Fruit fly (Drosophila melanogaster): Measurements from ENCODE around the gene Cpr97Eb.

The Cpr97Eb gene

dm6 chr3R:27075694-27076093, 15.2 kb downstream of the Cpr97Eb start, which contains the start of gene CG14257:
Gene CG14257, plus strand, starts transcription at chr3R:27075870.
- no peak for TF ChIP-seq CTCF (optimal IDR thresholded peaks at IDR 0.05)
- TF ChIP-seq CG8478 (optimal IDR thresholded peaks at IDR 0.05): no peak

DNA sequence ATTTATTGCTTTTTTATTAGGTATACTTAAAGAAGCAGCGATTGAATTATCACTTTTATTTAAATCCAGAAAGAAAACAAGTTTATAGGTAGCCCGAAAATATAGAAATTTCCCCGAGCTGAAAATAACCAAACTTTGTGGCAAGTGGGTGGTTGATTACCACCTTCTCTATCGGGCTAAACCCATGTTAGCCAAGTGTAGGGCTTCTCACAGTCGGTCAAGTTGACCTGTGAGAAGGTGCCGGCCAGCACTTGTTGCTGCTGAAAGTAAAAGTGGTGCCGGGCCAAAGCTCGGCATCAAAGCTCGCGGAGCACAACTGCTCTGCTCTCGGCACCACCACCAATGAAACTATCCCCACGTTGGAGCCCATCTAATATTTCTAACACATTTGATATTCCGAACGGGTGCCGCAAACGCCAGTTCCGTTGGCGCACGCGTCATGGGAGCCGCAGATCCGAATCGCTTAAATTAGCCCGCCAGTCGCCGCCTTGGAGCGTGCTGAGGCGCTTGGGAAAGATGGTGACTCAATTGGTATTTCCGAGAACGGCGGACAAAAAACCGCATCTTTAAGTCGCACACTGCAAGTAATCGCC, 19.9 kb downstream of the Cpr97Eb start:
- TF ChIP-seq CG8478 (optimal IDR thresholded peaks at IDR 0.05) (no peak), CTCF (optimal IDR thresholded peaks at IDR 0.05) (no peak)

- TF ChIP-seq CG8478 (optimal IDR thresholded peaks at IDR 0.05) (no peak), CTCF (optimal IDR thresholded peaks at IDR 0.05) (no peak)
These were observed 20.9 kb downstream of the Cpr97Eb start, which contains the start of gene spz for dm6 chr3R:27069810-27070625. Gene spz, minus strand, starts transcription at chr3R:27070070.

- no peak for TF ChIP-seq CTCF (optimal IDR thresholded peaks at IDR 0.05)
- TF ChIP-seq CG8478 (optimal IDR thresholded peaks at IDR 0.05): no peak
These were observed 21.7 kb downstream of the Cpr97Eb start for dm6 chr3R:27069201-27069600.

dm6 chr3R:27067362-27067761, 23.6 kb downstream of the Cpr97Eb start:
- TF ChIP-seq CTCF (optimal IDR thresholded peaks at IDR 0.05): no peak
- no peak for TF ChIP-seq CG8478 (optimal IDR thresholded peaks at IDR 0.05)

DNA sequence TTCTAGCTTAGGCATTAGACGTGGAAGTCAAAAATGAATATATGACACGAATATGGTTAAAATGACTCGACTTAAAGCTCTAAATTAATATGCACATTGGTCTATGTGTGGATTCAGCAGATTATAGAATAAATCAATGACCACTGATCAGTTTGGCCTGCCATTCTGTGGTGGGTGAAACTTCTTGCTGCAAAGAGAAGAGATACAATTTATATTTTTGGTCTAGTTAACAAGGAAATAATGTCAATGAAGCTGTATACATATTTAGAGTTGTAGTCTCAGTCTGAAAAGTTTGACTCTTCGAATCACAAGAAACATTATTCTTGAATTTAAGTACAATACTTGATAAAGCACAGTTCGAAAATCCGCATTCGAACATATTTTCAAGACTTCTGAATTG, 25.8 kb downstream of the Cpr97Eb start, which contains the start of gene CG43935:
CG43935 (plus strand) TSS at position 301 of the 400 bp plus-strand sequence.
- TF ChIP-seq CTCF (optimal IDR thresholded peaks at IDR 0.05) (no peak), CG8478 (optimal IDR thresholded peaks at IDR 0.05) (no peak)

dm6 chr3R:27064099-27064498, 26.8 kb downstream of the Cpr97Eb start, which contains the start of gene Nep5:
Gene Nep5, minus strand, starts transcription at chr3R:27064199.
- no peak for TF ChIP-seq CG8478 (optimal IDR thresholded peaks at IDR 0.05)
- no peak for TF ChIP-seq CTCF (optimal IDR thresholded peaks at IDR 0.05)

dm6 chr3R:27061916-27062315, 29.0 kb downstream of the Cpr97Eb start, which contains the start of gene CG34292:
Gene CG34292, plus strand, starts transcription at chr3R:27062216.
- TF ChIP-seq CG8478 (optimal IDR thresholded peaks at IDR 0.05): no peak
- TF ChIP-seq CTCF (optimal IDR thresholded peaks at IDR 0.05): no peak

DNA sequence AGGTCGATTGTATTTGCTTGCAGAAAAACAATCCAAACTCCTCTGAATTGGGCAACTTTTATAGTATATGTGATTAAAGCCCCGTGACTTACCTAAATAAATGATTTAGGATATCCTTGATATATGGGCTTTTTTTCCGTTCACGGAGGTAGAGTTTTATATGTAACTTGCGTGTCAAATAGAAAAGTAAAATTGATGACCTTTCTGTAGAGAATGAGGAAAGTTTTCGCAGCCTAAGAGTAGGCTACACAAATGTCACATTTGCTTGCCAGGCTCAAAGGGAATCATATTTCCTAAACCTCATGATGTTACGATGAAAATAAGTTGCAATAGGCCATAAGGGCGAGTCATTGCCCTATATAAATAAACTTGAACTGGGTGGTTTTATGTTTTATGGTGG, 34.8 kb downstream of the Cpr97Eb start:
- TF ChIP-seq CG8478 (optimal IDR thresholded peaks at IDR 0.05): no peak
- TF ChIP-seq CTCF (optimal IDR thresholded peaks at IDR 0.05): no peak

DNA sequence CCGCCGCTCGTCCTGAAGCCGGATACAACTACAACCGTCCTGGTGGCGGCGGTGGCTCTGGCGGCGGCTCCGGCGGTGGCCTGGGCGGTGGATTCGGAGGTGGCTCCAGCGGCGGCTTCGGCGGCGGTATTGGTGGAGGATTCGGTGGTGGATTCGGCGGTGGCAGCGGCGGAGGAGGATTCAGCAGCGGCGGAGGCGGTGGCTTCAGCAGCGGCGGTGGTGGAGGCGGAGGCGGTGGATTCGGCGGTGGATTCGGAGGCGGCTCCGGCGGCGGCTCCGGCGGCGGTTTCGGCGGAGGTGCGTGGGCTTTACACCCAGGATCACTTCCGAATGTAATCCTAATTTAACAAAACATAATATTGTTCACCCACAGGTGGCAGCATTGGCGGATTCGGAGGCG, 41.4 kb downstream of the Cpr97Eb start:
- no peak for TF ChIP-seq CG8478 (optimal IDR thresholded peaks at IDR 0.05)
- no peak for TF ChIP-seq CTCF (optimal IDR thresholded peaks at IDR 0.05)

DNA sequence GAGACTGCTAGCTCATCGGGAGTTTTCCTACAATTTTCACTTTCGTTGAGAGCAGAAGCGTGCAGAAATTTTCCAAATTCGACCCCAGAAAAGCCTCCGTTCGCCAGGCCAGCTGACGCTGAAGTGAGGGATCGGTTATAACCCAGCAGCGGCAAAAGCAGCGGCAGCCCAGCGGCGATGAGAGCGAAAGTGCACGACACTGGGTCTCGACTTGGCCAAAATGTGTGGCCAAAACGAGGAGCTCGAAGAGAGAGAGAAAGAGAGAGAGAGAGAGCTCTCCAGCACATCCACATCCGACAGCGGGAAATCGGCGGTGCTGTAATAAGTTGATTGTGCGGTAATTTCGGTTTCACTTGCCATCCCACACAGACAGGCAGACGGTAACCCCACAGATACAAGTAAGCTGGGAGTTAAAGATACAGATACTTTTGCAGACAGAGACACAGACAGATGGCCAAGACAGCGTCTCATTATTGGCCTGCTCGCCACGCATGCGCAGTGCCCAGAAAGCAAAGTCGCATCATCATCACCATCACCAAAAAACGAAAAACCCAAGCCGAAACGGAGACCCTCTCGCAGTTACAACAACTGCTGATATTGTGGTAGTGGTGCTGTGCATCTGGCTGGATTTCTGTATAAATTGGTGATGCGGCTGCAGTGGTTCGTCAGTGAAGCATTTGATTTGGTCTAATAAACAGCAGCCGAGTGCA, 42.2 kb downstream of the Cpr97Eb start, which contains the start of gene TwdlT:
TwdlT (plus strand) TSS at position 660 of the 710 bp plus-strand sequence.
- no peak for TF ChIP-seq CG8478 (optimal IDR thresholded peaks at IDR 0.05)
- no peak for TF ChIP-seq CTCF (optimal IDR thresholded peaks at IDR 0.05)

DNA sequence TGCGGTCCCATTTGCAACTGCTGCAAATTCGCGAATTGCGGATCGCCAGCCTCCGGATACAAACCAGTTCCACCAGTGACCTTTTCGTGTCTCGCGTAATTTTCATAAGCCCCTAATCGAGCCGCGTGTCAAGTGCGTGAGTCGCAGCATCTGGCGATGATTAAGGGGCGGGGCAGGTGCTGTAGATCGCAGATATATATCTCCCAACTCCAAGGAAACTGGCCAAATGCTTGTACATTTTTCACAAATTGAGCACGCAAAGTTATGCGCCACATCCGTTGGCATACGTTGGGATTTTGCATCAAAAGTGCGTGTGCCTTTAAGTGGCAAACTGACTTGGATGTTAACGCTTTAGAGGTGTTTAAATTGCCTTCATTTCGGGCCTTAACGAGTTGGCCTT, 50.9 kb downstream of the Cpr97Eb start:
- TF ChIP-seq CG8478 (optimal IDR thresholded peaks at IDR 0.05) (no peak), CTCF (optimal IDR thresholded peaks at IDR 0.05) (no peak)
